Fruit fly (Drosophila melanogaster): ENCODE data around the gene nmd.
A peak's percentile ranks its signal among the peaks of the same experiment; 100 is the strongest.

The nmd gene

DNA sequence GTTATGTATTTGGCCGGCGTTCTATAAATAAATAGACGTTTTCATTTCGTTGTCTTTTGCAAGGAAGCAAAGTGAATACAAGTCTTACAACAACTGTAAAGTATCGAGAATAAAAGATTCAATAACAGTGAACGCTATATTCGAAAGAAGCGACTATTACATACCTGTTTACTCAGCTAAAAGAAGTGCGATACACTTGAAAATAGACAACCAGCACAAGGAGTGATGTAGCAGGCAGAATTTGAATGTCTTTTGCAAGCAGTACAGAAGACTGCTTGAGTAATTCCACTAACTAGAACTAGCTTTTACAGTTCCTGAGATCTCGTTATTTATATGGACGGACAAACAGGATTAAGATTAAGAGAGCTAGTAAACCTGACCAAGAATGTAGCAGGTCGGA is 5.4 kb downstream of the nmd start (continued):
- TF ChIP-seq pb (GFP tag; optimal IDR thresholded peaks at IDR 0.05) (no peak), eve (GFP tag; optimal IDR thresholded peaks at IDR 0.05) (no peak), CG4360 (GFP tag; IDR thresholded peaks at IDR 0.05) (no peak), inv (GFP tag; IDR thresholded peaks at IDR 0.05; ENCODE audit: partially characterized antibody) (peak; percentile 35), Drgx (GFP tag; IDR thresholded peaks at IDR 0.05) (no peak), pum (GFP tag; optimal IDR thresholded peaks at IDR 0.05) (no peak), CG34224 (GFP tag; IDR thresholded peaks at IDR 0.05; ENCODE audit: partially characterized antibody) (peak; percentile 57; the same call in 1 of the 3 replicates), lilli (GFP tag; optimal IDR thresholded peaks at IDR 0.05) (no peak), bbx (GFP tag; IDR thresholded peaks at IDR 0.05; ENCODE audit: partially characterized antibody) (peak; percentile 54), CG4404 (GFP tag; IDR thresholded peaks at IDR 0.05) (no peak), Xbp1 (GFP tag; optimal IDR thresholded peaks at IDR 0.05) (peak; percentile 1), ERR (GFP tag; optimal IDR thresholded peaks at IDR 0.05) (no peak), nerfin-2 (GFP tag; IDR thresholded peaks at IDR 0.05; ENCODE audit: partially characterized antibody) (peak; percentile 65; the same call in 1 of the 2 replicates), lmd (GFP tag; IDR thresholded peaks at IDR 0.05) (no peak), fru (optimal IDR thresholded peaks at IDR 0.05) (no peak), CG14014 (GFP tag; IDR thresholded peaks at IDR 0.05) (no peak), Ada2b (GFP tag; IDR thresholded peaks at IDR 0.05) (no peak), CG4730 (GFP tag; IDR thresholded peaks at IDR 0.05) (no peak), Tbp (GFP tag; optimal IDR thresholded peaks at IDR 0.05) (no peak), CG10543 (GFP tag; optimal IDR thresholded peaks at IDR 0.05) (no peak), Gsc (GFP tag; IDR thresholded peaks at IDR 0.05) (no peak), CG32532 (GFP tag; IDR thresholded peaks at IDR 0.05) (no peak), lola (GFP tag; optimal IDR thresholded peaks at IDR 0.05) (no peak), Neu2 (GFP tag; optimal IDR thresholded peaks at IDR 0.05; ENCODE audit: borderline replicate concordance) (no peak), Myb (GFP tag; optimal IDR thresholded peaks at IDR 0.05) (peak; percentile 62), ssp (GFP tag; IDR thresholded peaks at IDR 0.05) (no peak), E2f2 (GFP tag; IDR thresholded peaks at IDR 0.05) (0 out of 2 replicates have a peak, but pooled peaks have one; percentile 45), Fer3 (tag; optimal IDR thresholded peaks at IDR 0.05) (no peak), klu (GFP tag; IDR thresholded peaks at IDR 0.05) (no peak), CG4854 (GFP tag; optimal IDR thresholded peaks at IDR 0.05) (no peak), CG33213 (GFP tag; optimal IDR thresholded peaks at IDR 0.05) (peak; percentile 5), D19A (tag; optimal IDR thresholded peaks at IDR 0.05) (peak; percentile 53), da (GFP tag; optimal IDR thresholded peaks at IDR 0.05) (no peak), abd-A (tag; optimal IDR thresholded peaks at IDR 0.05) (no peak), CG34376 (GFP tag; optimal IDR thresholded peaks at IDR 0.05) (no peak), cg (GFP tag; optimal IDR thresholded peaks at IDR 0.05) (no peak), HmgZ (tag; optimal IDR thresholded peaks at IDR 0.05) (peak; percentile 67), zfh2 (GFP tag; optimal IDR thresholded peaks at IDR 0.05) (no peak), zfh1 (GFP tag; IDR thresholded peaks at IDR 0.05) (no peak), CG2712 (tag; optimal IDR thresholded peaks at IDR 0.05) (peak; percentile 26), Hey (tag; optimal IDR thresholded peaks at IDR 0.05) (no peak), CG14710 (tag; optimal IDR thresholded peaks at IDR 0.05) (peak; percentile 22), sr (GFP tag; IDR thresholded peaks at IDR 0.05) (no peak), Sin3A (optimal IDR thresholded peaks at IDR 0.05) (no peak), hb (GFP tag; IDR thresholded peaks at IDR 0.05; ENCODE audit: partially characterized antibody) (peak; percentile 88; the same call in 2 of the 3 replicates), CG11504 (tag; optimal IDR thresholded peaks at IDR 0.05) (no peak), tna (GFP tag; IDR thresholded peaks at IDR 0.05; ENCODE audit: partially characterized antibody) (peak; percentile 60), CG2678 (tag; optimal IDR thresholded peaks at IDR 0.05) (no peak), fu2 (GFP tag; optimal IDR thresholded peaks at IDR 0.05) (no peak), Doc3 (GFP tag; IDR thresholded peaks at IDR 0.05; ENCODE audit: partially characterized antibody) (no peak), Dref (GFP tag; IDR thresholded peaks at IDR 0.05) (peak; percentile 37; the same call in 1 of the 2 replicates), CG10321 (GFP tag; IDR thresholded peaks at IDR 0.05) (no peak)
